Worm (Caenorhabditis elegans): ENCODE measurements around the gene Y6E2A.7.

The Y6E2A.7 gene

ce11 chrV:15758449-15758848 lies 38.8 kb downstream of the Y6E2A.7 start, which contains the start of gene str-9:
TSS of gene str-9 (plus strand) at chrV:15758749.
- TF ChIP-seq sox-4 (tag; optimal IDR thresholded peaks at IDR 0.05) = no peak
- no peak for TF ChIP-seq nhr-11 (tag; optimal IDR thresholded peaks at IDR 0.05)
- TF ChIP-seq pha-2 (tag; optimal IDR thresholded peaks at IDR 0.05) = no peak
- no peak for TF ChIP-seq ztf-16 (tag; optimal IDR thresholded peaks at IDR 0.05)
- no peak for TF ChIP-seq unc-55 (GFP tag; optimal IDR thresholded peaks at IDR 0.05)
- TF ChIP-seq odd-2 (tag; optimal IDR thresholded peaks at IDR 0.05) = no peak
- no peak for TF ChIP-seq fkh-10 (GFP tag; optimal IDR thresholded peaks at IDR 0.05)
- no peak for TF ChIP-seq pros-1 (tag; optimal IDR thresholded peaks at IDR 0.05)
- TF ChIP-seq ceh-9 (tag; optimal IDR thresholded peaks at IDR 0.05) = no peak
- no peak for TF ChIP-seq ahr-1 (tag; optimal IDR thresholded peaks at IDR 0.05)
- no peak for TF ChIP-seq ceh-30 (tag; optimal IDR thresholded peaks at IDR 0.05)
- no peak for TF ChIP-seq ref-2 (tag; optimal IDR thresholded peaks at IDR 0.05)
- no peak for TF ChIP-seq sdc-2 (tag; optimal IDR thresholded peaks at IDR 0.05)

ce11 chrV:15766122-15766594 lies 46.5 kb downstream of the Y6E2A.7 start, which contains the start of the genes haf-3 and F57A10.2:
TSS of gene haf-3 (minus strand) at chrV:15766172.
TSS of gene F57A10.2 (plus strand) at chrV:15766575.
- TF ChIP-seq ztf-16 (tag; optimal IDR thresholded peaks at IDR 0.05) = peak; percentile 10
- TF ChIP-seq hlh-13 (GFP tag; optimal IDR thresholded peaks at IDR 0.05) = no peak
- no peak for TF ChIP-seq ref-2 (tag; optimal IDR thresholded peaks at IDR 0.05)
- no peak for TF ChIP-seq hlh-6 (tag; optimal IDR thresholded peaks at IDR 0.05)
- peak; percentile 10 for TF ChIP-seq lin-11 (tag; optimal IDR thresholded peaks at IDR 0.05)
- TF ChIP-seq nhr-232 (tag; optimal IDR thresholded peaks at IDR 0.05) = no peak
- TF ChIP-seq pha-4 (tag; optimal IDR thresholded peaks at IDR 0.05) = no peak
- no peak for TF ChIP-seq eyg-1 (tag; optimal IDR thresholded peaks at IDR 0.05)
- TF ChIP-seq pros-1 (tag; optimal IDR thresholded peaks at IDR 0.05) = no peak
- no peak for TF ChIP-seq nhr-11 (tag; optimal IDR thresholded peaks at IDR 0.05)
- TF ChIP-seq ceh-45 (GFP tag; IDR thresholded peaks at IDR 0.05) = no peak
- no peak for TF ChIP-seq ceh-48 (tag; optimal IDR thresholded peaks at IDR 0.05)
- no peak for TF ChIP-seq tbx-2 (tag; optimal IDR thresholded peaks at IDR 0.05)
- TF ChIP-seq dmd-4 (tag; optimal IDR thresholded peaks at IDR 0.05; ENCODE audit: borderline replicate concordance) = no peak
- no peak for TF ChIP-seq C38D4.7 (GFP tag; optimal IDR thresholded peaks at IDR 0.05)
- no peak for TF ChIP-seq sox-2 (GFP tag; IDR thresholded peaks at IDR 0.05)
- TF ChIP-seq T23F11.4 (GFP tag; optimal IDR thresholded peaks at IDR 0.05) = no peak
- TF ChIP-seq ahr-1 (tag; optimal IDR thresholded peaks at IDR 0.05) = no peak
- TF ChIP-seq hlh-8 (tag; optimal IDR thresholded peaks at IDR 0.05) = no peak
- TF ChIP-seq unc-55 (GFP tag; optimal IDR thresholded peaks at IDR 0.05) = peak; percentile 39
- no peak for TF ChIP-seq unc-3 (GFP tag; conservative IDR thresholded peaks at IDR 0.05)
- TF ChIP-seq unc-3 (tag; optimal IDR thresholded peaks at IDR 0.05) = peak; percentile 13
- TF ChIP-seq sdc-2 (tag; optimal IDR thresholded peaks at IDR 0.05) = no peak
- no peak for TF ChIP-seq ceh-6 (GFP tag; optimal IDR thresholded peaks at IDR 0.05)
- no peak for TF ChIP-seq F13H6.1 (tag; optimal IDR thresholded peaks at IDR 0.05)
- TF ChIP-seq ceh-2 (tag; optimal IDR thresholded peaks at IDR 0.05) = no peak
- no peak for TF ChIP-seq ama-1 (optimal IDR thresholded peaks at IDR 0.05)
- no peak for TF ChIP-seq odd-2 (tag; optimal IDR thresholded peaks at IDR 0.05)
- TF ChIP-seq ceh-30 (tag; optimal IDR thresholded peaks at IDR 0.05) = peak; percentile 84
- TF ChIP-seq ceh-18 (tag; optimal IDR thresholded peaks at IDR 0.05) = peak; percentile 32
- TF ChIP-seq gmeb-2 (tag; optimal IDR thresholded peaks at IDR 0.05) = peak; percentile 8
- TF ChIP-seq pat-9 (tag; optimal IDR thresholded peaks at IDR 0.05) = peak; percentile 14
- no peak for TF ChIP-seq sox-4 (tag; optimal IDR thresholded peaks at IDR 0.05)
- no peak for TF ChIP-seq pax-1 (tag; optimal IDR thresholded peaks at IDR 0.05)
- TF ChIP-seq rnt-1 (tag; optimal IDR thresholded peaks at IDR 0.05) = no peak
- TF ChIP-seq lim-6 (tag; optimal IDR thresholded peaks at IDR 0.05) = no peak
- peak; percentile 1 for TF ChIP-seq ets-4 (tag; optimal IDR thresholded peaks at IDR 0.05)
- no peak for TF ChIP-seq ceh-24 (tag; optimal IDR thresholded peaks at IDR 0.05)
- no peak for TF ChIP-seq npax-4 (tag; optimal IDR thresholded peaks at IDR 0.05)
- peak; percentile 54 for TF ChIP-seq elt-2 (tag; optimal IDR thresholded peaks at IDR 0.05)
- peak; percentile 46 for TF ChIP-seq unc-86 (tag; optimal IDR thresholded peaks at IDR 0.05)
- no peak for TF ChIP-seq Y22D7AL.16 (tag; optimal IDR thresholded peaks at IDR 0.05)
- no peak for TF ChIP-seq che-1 (tag; optimal IDR thresholded peaks at IDR 0.05)
- no peak for TF ChIP-seq ceh-19 (GFP tag; optimal IDR thresholded peaks at IDR 0.05)
- no peak for TF ChIP-seq ceh-31 (tag; optimal IDR thresholded peaks at IDR 0.05)
- no peak for TF ChIP-seq ceh-14 (tag; optimal IDR thresholded peaks at IDR 0.05)
- TF ChIP-seq K02D7.2 (tag; optimal IDR thresholded peaks at IDR 0.05) = no peak
- peak; percentile 52 for TF ChIP-seq dve-1 (tag; optimal IDR thresholded peaks at IDR 0.05)

All from whole organism, late embryonic.